Worm (Caenorhabditis elegans): Measurements from ENCODE around the gene F09F7.6.

F09F7.6 gene

DNA sequence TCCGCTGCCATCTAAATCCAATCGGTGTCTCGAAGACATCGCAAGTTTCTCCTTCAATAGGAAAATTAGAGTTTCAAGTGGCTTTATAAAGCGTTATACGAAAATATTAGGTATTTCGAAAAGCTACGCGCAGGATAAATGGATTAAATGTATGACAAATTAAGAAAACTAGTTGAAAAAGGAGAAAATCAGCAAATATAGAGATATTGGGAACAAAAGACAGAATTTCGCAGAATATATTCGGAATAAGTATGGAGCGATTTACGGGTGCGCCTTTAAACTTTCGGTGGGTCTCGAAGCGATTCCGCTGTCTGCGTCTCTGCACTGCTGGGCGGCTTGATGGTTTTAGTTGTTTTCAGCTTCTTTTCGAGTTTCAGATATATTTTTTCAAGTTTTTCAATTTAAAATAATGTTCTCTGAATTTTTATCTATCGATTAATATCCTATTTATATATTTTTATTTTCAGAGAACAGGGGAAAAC lies 39.8 kb upstream of the F09F7.6 start, which contains the start of the genes ddx-15 and ucr-1:
Gene ddx-15, minus strand, starts transcription at position 51 of the 482 bp plus-strand sequence.
Gene ucr-1, plus strand, starts transcription at position 468 of the 482 bp plus-strand sequence.
- TF ChIP-seq nhr-23 (tag; optimal IDR thresholded peaks at IDR 0.05) (peak; percentile 67), lin-15B (tag; optimal IDR thresholded peaks at IDR 0.05) (peak; percentile 89), hmg-11 (tag; optimal IDR thresholded peaks at IDR 0.05) (peak; percentile 20), unc-39 (tag; optimal IDR thresholded peaks at IDR 0.05) (no peak), egl-5 (tag; optimal IDR thresholded peaks at IDR 0.05) (peak; percentile 24), elt-3 (tag; optimal IDR thresholded peaks at IDR 0.05) (no peak), pqm-1 (tag; optimal IDR thresholded peaks at IDR 0.05) (peak; percentile 64), snpc-4 (tag; optimal IDR thresholded peaks at IDR 0.05) (peak; percentile 67), nhr-25 (tag; optimal IDR thresholded peaks at IDR 0.05) (peak; percentile 56), nfya-1 (tag; optimal IDR thresholded peaks at IDR 0.05; ENCODE audit: insufficient read depth) (peak; percentile 80), elt-2 (tag; optimal IDR thresholded peaks at IDR 0.05) (peak; percentile 28), R02D3.7 (tag; optimal IDR thresholded peaks at IDR 0.05) (peak; percentile 88), lin-39 (tag; optimal IDR thresholded peaks at IDR 0.05) (peak; percentile 96), elt-1 (tag; optimal IDR thresholded peaks at IDR 0.05) (no peak), pha-4 (tag; optimal IDR thresholded peaks at IDR 0.05) (peak; percentile 85)

DNA sequence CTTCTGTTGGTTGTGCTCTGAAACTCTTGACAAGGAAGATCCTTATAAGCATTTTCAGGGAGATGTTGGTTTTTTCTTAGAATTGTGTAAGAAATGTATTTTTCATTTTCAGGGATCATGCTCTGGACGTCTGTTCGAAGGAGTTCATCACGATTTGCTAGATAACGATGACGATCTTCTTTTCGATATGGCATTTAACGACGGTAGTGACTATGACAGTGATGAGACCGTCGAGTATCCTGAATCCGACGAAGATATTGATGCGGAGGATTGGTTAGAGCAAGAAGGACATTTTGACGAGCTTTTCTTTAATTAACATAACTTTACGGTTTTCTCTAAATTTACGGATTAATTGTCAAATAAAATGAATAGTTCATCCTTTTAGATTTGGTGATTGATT lies 36.8 kb upstream of the F09F7.6 start:
- TF ChIP-seq nhr-76 (tag; optimal IDR thresholded peaks at IDR 0.05): no peak
- TF ChIP-seq nhr-12 (tag; optimal IDR thresholded peaks at IDR 0.05): no peak

DNA sequence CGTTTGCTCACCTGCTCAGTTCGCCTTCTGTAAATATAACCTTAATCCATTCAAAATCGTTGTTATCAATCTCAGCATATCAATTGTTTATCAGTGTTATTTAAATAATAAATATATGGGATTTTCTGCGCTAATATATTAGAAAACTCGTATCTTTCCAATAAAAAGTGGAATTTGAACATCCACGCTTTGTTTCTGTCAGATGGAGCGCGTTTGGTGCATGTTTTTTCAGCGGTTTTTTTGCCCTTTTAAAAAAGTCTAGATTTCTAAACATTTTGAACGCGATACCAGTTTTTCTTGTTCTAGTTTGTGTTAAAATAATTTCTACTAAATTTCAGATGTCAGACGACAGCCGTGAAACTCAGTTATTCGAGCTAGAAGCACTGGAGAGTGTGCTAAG lies 35.0 kb upstream of the F09F7.6 start, which contains the start of gene F56D2.2:
Gene F56D2.2, plus strand, starts transcription at position 339 of the 400 bp plus-strand sequence.
- TF ChIP-seq nhr-77 (tag; optimal IDR thresholded peaks at IDR 0.05) (no peak), pha-4 (tag; optimal IDR thresholded peaks at IDR 0.05) (peak; percentile 54), hmg-11 (tag; optimal IDR thresholded peaks at IDR 0.05) (no peak), unc-39 (tag; optimal IDR thresholded peaks at IDR 0.05) (no peak), lin-15B (tag; optimal IDR thresholded peaks at IDR 0.05) (peak; percentile 39), ceh-9 (tag; optimal IDR thresholded peaks at IDR 0.05) (no peak), skn-1 (tag; optimal IDR thresholded peaks at IDR 0.05) (no peak), ceh-16 (tag; optimal IDR thresholded peaks at IDR 0.05) (no peak), lin-39 (tag; optimal IDR thresholded peaks at IDR 0.05) (no peak), tbx-2 (tag; optimal IDR thresholded peaks at IDR 0.05) (no peak)

DNA sequence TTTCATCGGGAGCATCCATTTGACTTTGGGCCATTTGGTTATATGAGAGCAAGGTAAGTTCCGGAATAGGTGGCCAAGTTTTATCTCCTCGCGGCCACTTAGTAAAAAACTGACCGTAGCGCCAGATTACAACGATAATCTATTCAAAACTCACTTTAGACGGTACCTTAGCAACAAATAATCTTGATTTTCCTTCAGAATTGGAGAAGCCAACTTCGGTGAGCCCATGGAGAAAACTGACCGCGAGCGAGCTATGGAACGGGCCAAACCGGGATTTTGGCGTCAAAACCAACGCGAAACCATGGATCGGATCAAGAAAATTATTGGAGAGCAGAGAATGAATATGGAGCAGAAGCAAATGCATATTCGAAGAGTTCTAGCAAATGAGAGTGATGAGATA lies 33.8 kb upstream of the F09F7.6 start:
- no peak for TF ChIP-seq R02D3.7 (tag; optimal IDR thresholded peaks at IDR 0.05)
- no peak for TF ChIP-seq lsy-12 (tag; optimal IDR thresholded peaks at IDR 0.05)
- no peak for TF ChIP-seq tbx-2 (tag; optimal IDR thresholded peaks at IDR 0.05)
- no peak for TF ChIP-seq fkh-2 (tag; optimal IDR thresholded peaks at IDR 0.05)
- no peak for TF ChIP-seq snpc-4 (tag; optimal IDR thresholded peaks at IDR 0.05)
- TF ChIP-seq jun-1 (tag; optimal IDR thresholded peaks at IDR 0.05): no peak
- no peak for TF ChIP-seq ceh-28 (tag; optimal IDR thresholded peaks at IDR 0.05)
- TF ChIP-seq elt-3 (tag; optimal IDR thresholded peaks at IDR 0.05): no peak
- no peak for TF ChIP-seq lin-39 (tag; optimal IDR thresholded peaks at IDR 0.05)
- no peak for TF ChIP-seq ceh-9 (tag; optimal IDR thresholded peaks at IDR 0.05)
- TF ChIP-seq egl-5 (tag; optimal IDR thresholded peaks at IDR 0.05): no peak
- no peak for TF ChIP-seq ceh-82 (tag; optimal IDR thresholded peaks at IDR 0.05)
- TF ChIP-seq skn-1 (tag; optimal IDR thresholded peaks at IDR 0.05): no peak
- no peak for TF ChIP-seq ama-1 (optimal IDR thresholded peaks at IDR 0.05)
- no peak for TF ChIP-seq nhr-237 (tag; optimal IDR thresholded peaks at IDR 0.05)
- TF ChIP-seq fos-1 (tag; optimal IDR thresholded peaks at IDR 0.05): no peak
- TF ChIP-seq unc-39 (tag; optimal IDR thresholded peaks at IDR 0.05): no peak
- no peak for TF ChIP-seq pqm-1 (tag; optimal IDR thresholded peaks at IDR 0.05)
- no peak for TF ChIP-seq nhr-67 (tag; optimal IDR thresholded peaks at IDR 0.05)
- TF ChIP-seq nhr-25 (tag; optimal IDR thresholded peaks at IDR 0.05): no peak

DNA sequence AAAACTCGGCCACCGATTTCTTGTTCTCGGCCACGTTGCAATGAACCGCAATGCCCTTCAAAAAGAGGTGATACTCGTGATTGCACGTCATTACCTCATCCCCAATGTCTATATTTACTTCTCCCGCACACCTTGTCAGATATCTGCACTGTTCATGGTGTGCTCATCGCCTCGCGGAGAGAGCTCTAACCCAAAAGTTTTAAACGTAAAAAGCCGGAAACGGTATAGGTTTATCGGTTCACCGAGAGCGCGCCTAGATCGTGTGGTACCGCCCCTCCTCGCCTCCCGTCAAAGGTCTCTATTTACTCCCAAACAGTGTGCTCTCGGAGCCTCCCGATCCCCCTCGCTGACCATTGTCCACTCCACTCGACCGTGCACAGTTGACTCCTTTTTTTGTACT lies 32.7 kb upstream of the F09F7.6 start, which contains the start of gene F56D2.3:
Gene F56D2.3, plus strand, starts transcription at position 301 of the 400 bp plus-strand sequence.
- no peak for TF ChIP-seq jun-1 (tag; optimal IDR thresholded peaks at IDR 0.05)
- TF ChIP-seq mdl-1 (tag; optimal IDR thresholded peaks at IDR 0.05): no peak
- peak; percentile 2 for TF ChIP-seq pha-4 (tag; optimal IDR thresholded peaks at IDR 0.05)

DNA sequence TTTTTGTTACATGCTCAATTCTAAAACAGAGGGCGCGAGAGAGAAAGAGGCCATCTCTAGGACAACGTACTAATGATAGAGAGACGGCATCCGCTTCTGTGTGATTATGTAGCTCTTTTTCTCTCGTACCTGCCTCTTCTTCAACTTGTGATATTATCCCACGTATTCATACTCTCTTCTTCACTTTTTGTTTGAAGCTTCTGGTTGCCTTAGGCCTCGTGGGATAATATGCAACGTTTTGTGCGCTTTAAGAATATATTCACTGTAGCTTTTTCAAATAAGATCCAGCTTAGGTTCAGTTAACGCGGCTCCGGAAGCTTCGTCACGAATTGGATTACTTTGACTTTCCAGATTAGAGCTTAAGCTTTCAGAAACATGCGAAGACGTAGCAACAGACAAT lies 30.8 kb upstream of the F09F7.6 start, which contains the start of the genes F56D2.8 and uev-2:
Gene F56D2.8, minus strand, starts transcription at position 101 of the 400 bp plus-strand sequence.
Gene uev-2, plus strand, starts transcription at position 360 of the 400 bp plus-strand sequence.
- TF ChIP-seq pqm-1 (tag; optimal IDR thresholded peaks at IDR 0.05) (no peak), nhr-28 (tag; optimal IDR thresholded peaks at IDR 0.05) (no peak), egl-5 (tag; optimal IDR thresholded peaks at IDR 0.05) (no peak)

Data from whole organism, L3 larva.